Worm (Caenorhabditis elegans) whole organism, L4 larva: ENCODE data around the gene C05G5.3.
A peak's percentile ranks its signal among the peaks of the same experiment; 100 is the strongest.

Experiments used
- D1046.2 ChIP-seq: fragments of 200-800 bp; sonication (Bioruptor generic); IDR thresholded peaks from 2 replicates; pipeline ENCODE4 v1.3.6; 2022; ENCODE audit warnings: missing genetic modification characterization, missing compliant biosample characterization
- F37D6.2 ChIP-seq: sonication (generic microtip); optimal IDR thresholded peaks from 2 replicates; lab custom pipeline; 2016; ENCODE audit warnings: mild to moderate bottlenecking, missing genetic modification characterization, missing compliant biosample characterization
- F44E2.7 ChIP-seq: fragments of 200-800 bp; sonication (Bioruptor generic); IDR thresholded peaks from 2 replicates; pipeline ENCODE4 v2.1.2; 2022; ENCODE audit warnings: missing genetic modification characterization, missing compliant biosample characterization
- T20F7.1 ChIP-seq: fragments of 200-800 bp; sonication (Bioruptor generic); optimal IDR thresholded peaks from 2 replicates; lab custom pipeline; 2018; ENCODE audit warnings: mild to moderate bottlenecking, missing genetic modification characterization, missing compliant biosample characterization
- T26A8.4 ChIP-seq: fragments of 200-800 bp; sonication (Bioruptor generic); IDR thresholded peaks from 2 replicates; pipeline ENCODE4 v1.3.6; 2022; ENCODE audit warnings: missing genetic modification characterization, missing compliant biosample characterization
- ZK337.2 ChIP-seq: fragments of 200-800 bp; sonication (Bioruptor generic); IDR thresholded peaks from 2 replicates; pipeline ENCODE4 v1.3.6; 2022; ENCODE audit warnings: missing genetic modification reagents, missing genetic modification characterization, missing compliant biosample characterization
- ZK546.5 ChIP-seq, 2 experiments: sonication (generic microtip); optimal IDR thresholded peaks; 2 replicates each; lab custom pipeline; 2017; ENCODE audit warnings: missing biosample characterization in 2 of 2, missing genetic modification characterization in 2 of 2
- aly-2 ChIP-seq: sonication (generic microtip); optimal IDR thresholded peaks from 2 replicates; lab custom pipeline; 2018; ENCODE audit warnings: missing biosample characterization, missing genetic modification characterization
- ama-1 ChIP-seq: fragments of 150-350 bp; optimal IDR thresholded peaks from 2 replicates; lab custom pipeline; 2014; ENCODE audit warnings: inconsistent platforms, mixed read lengths
- ceh-82 ChIP-seq: sonication (generic microtip); optimal IDR thresholded peaks from 2 replicates; lab custom pipeline; 2017; ENCODE audit warnings: missing biosample characterization, missing genetic modification characterization
- ces-1 ChIP-seq: fragments of 150-350 bp; sonication (generic microtip); optimal IDR thresholded peaks from 4 replicates; lab custom pipeline; 2014; ENCODE audit warnings: missing biosample characterization, missing genetic modification reagents, missing genetic modification characterization
- ctbp-1 ChIP-seq: fragments of 200-800 bp; sonication (Bioruptor generic); IDR thresholded peaks from 2 replicates; pipeline ENCODE4 v1.3.6; 2022; ENCODE audit warnings: missing genetic modification reagents, missing genetic modification characterization, missing compliant biosample characterization
- daf-12 ChIP-seq: fragments of 150-350 bp; optimal IDR thresholded peaks from 2 replicates; lab custom pipeline; 2014; ENCODE audit warnings: missing biosample characterization, missing genetic modification reagents, missing genetic modification characterization
- dmd-6 ChIP-seq: fragments of 200-800 bp; sonication (Bioruptor generic); IDR thresholded peaks from 2 replicates; pipeline ENCODE4 v1.3.6; 2022; ENCODE audit warnings: missing genetic modification reagents, missing genetic modification characterization, missing compliant biosample characterization
- dmd-8 ChIP-seq: fragments of 200-800 bp; sonication (Bioruptor generic); IDR thresholded peaks from 2 replicates; pipeline ENCODE4 v1.3.6; 2022; ENCODE audit warnings: missing genetic modification characterization, missing compliant biosample characterization
- dmd-9 ChIP-seq: fragments of 200-800 bp; sonication (Bioruptor generic); IDR thresholded peaks from 2 replicates; pipeline ENCODE4 v1.3.6; 2022; ENCODE audit warnings: missing genetic modification reagents, missing genetic modification characterization, missing compliant biosample characterization
- duxl-1 ChIP-seq: sonication (generic microtip); optimal IDR thresholded peaks from 2 replicates; lab custom pipeline; 2016; ENCODE audit warnings: mild to moderate bottlenecking, missing genetic modification characterization, moderate library complexity, missing compliant biosample characterization; ENCODE audit not compliant: poor library complexity
- egl-43 ChIP-seq: fragments of 200-800 bp; sonication (Bioruptor generic); IDR thresholded peaks from 2 replicates; pipeline ENCODE4 v1.3.6; 2022; ENCODE audit warnings: missing genetic modification reagents, missing genetic modification characterization, missing compliant biosample characterization
- fkh-10 ChIP-seq: fragments of 150-350 bp; optimal IDR thresholded peaks from 2 replicates; lab custom pipeline; 2014; ENCODE audit warnings: missing biosample characterization, missing genetic modification reagents, missing genetic modification characterization
- hlh-11 ChIP-seq: fragments of 200-800 bp; sonication (Bioruptor generic); optimal IDR thresholded peaks from 2 replicates; lab custom pipeline; 2018; ENCODE audit warnings: mild to moderate bottlenecking, missing genetic modification characterization, missing compliant biosample characterization
- jun-1 ChIP-seq: fragments of 150-350 bp; optimal IDR thresholded peaks from 2 replicates; lab custom pipeline; 2014; ENCODE audit warnings: missing biosample characterization, missing genetic modification reagents, missing genetic modification characterization
- lim-7 ChIP-seq: fragments of 200-800 bp; sonication (Bioruptor generic); IDR thresholded peaks from 2 replicates; pipeline ENCODE4 v1.3.6; 2022; ENCODE audit warnings: missing genetic modification characterization, missing compliant biosample characterization
- lin-15B ChIP-seq: fragments of 150-350 bp; sonication (generic microtip); optimal IDR thresholded peaks from 3 replicates; lab custom pipeline; 2014; ENCODE audit warnings: missing biosample characterization, missing genetic modification characterization
- lin-29 ChIP-seq: fragments of 200-800 bp; sonication (Bioruptor generic); IDR thresholded peaks from 2 replicates; pipeline ENCODE4 v1.3.6; 2022; ENCODE audit warnings: missing genetic modification reagents, missing genetic modification characterization, missing compliant biosample characterization
- lin-38 ChIP-seq: fragments of 200-800 bp; sonication (Bioruptor generic); IDR thresholded peaks from 2 replicates; pipeline ENCODE4 v1.3.6; 2022; ENCODE audit warnings: missing genetic modification reagents, missing genetic modification characterization, missing compliant biosample characterization
- lin-39 ChIP-seq: fragments of 150-350 bp; optimal IDR thresholded peaks from 2 replicates; lab custom pipeline; 2014; ENCODE audit warnings: missing biosample characterization, missing genetic modification reagents, missing genetic modification characterization
- lir-3 ChIP-seq: sonication (generic microtip); optimal IDR thresholded peaks from 2 replicates; lab custom pipeline; 2016; ENCODE audit warnings: mild to moderate bottlenecking, missing genetic modification characterization, missing compliant biosample characterization
- mdl-1 ChIP-seq, 2 experiments: fragments of 150-350 bp in 1 of 2; sonication (generic microtip) in 1 of 2; optimal IDR thresholded peaks; 2 replicates each; lab custom pipeline; 2014 to 2017; ENCODE audit warnings: missing biosample characterization in 2 of 2, missing genetic modification characterization in 2 of 2
- mdt-29 ChIP-seq: fragments of 200-800 bp; sonication (Bioruptor generic); IDR thresholded peaks from 2 replicates; pipeline ENCODE4 v1.3.6; 2022; ENCODE audit warnings: missing genetic modification reagents, missing genetic modification characterization, missing compliant biosample characterization
- mxl-2 ChIP-seq: fragments of 200-800 bp; sonication (Bioruptor generic); conservative IDR thresholded peaks from 2 replicates; pipeline ENCODE4 v1.3.6; 2022; ENCODE audit warnings: missing genetic modification reagents, missing genetic modification characterization, missing compliant biosample characterization
- nhr-10 ChIP-seq: fragments of 150-350 bp; optimal IDR thresholded peaks from 2 replicates; lab custom pipeline; 2014; ENCODE audit warnings: missing biosample characterization, missing genetic modification characterization
- nhr-102 ChIP-seq: sonication (generic microtip); optimal IDR thresholded peaks from 2 replicates; lab custom pipeline; 2016; ENCODE audit warnings: mild to moderate bottlenecking, missing genetic modification characterization, moderate library complexity, missing compliant biosample characterization
- nhr-11 ChIP-seq: fragments of 150-350 bp; optimal IDR thresholded peaks from 2 replicates; lab custom pipeline; 2014; ENCODE audit warnings: missing biosample characterization, missing genetic modification characterization
- nhr-28 ChIP-seq: fragments of 150-350 bp; optimal IDR thresholded peaks from 2 replicates; lab custom pipeline; 2014; ENCODE audit warnings: missing biosample characterization, missing genetic modification characterization
- nhr-41 ChIP-seq: fragments of 200-800 bp; sonication (Bioruptor generic); IDR thresholded peaks from 2 replicates; pipeline ENCODE4 v1.3.6; 2022; ENCODE audit warnings: missing genetic modification reagents, missing genetic modification characterization, missing compliant biosample characterization
- nhr-42 ChIP-seq: fragments of 200-800 bp; sonication (Bioruptor generic); IDR thresholded peaks from 2 replicates; pipeline ENCODE4 v1.3.6; 2022; ENCODE audit warnings: missing genetic modification characterization, missing compliant biosample characterization
- nhr-77 ChIP-seq: fragments of 150-350 bp; optimal IDR thresholded peaks from 2 replicates; lab custom pipeline; 2014; ENCODE audit warnings: missing biosample characterization, missing genetic modification characterization
- pha-4 ChIP-seq, 2 experiments: fragments of 150-350 bp in 1 of 2; fragments of 200-800 bp in 1 of 2; sonication (Bioruptor generic) in 1 of 2; IDR thresholded peaks in 1 of 2; optimal IDR thresholded peaks in 1 of 2; 2 replicates each; pipeline versions ENCODE4 v1.3.6 to Lab custom; 2014 to 2022; ENCODE audit warnings: missing genetic modification characterization in 2 of 2, missing genetic modification reagents in 2 of 2, missing biosample characterization in 1 of 2, missing compliant biosample characterization in 1 of 2
- php-3 ChIP-seq: fragments of 200-800 bp; sonication (Bioruptor generic); IDR thresholded peaks from 2 replicates; pipeline ENCODE4 v1.3.6; 2022; ENCODE audit warnings: missing genetic modification reagents, missing genetic modification characterization, missing compliant biosample characterization
- pqm-1 ChIP-seq: sonication (generic microtip); optimal IDR thresholded peaks from 2 replicates; lab custom pipeline; 2017; ENCODE audit warnings: missing biosample characterization, missing genetic modification characterization
- saeg-2 ChIP-seq: fragments of 200-800 bp; sonication (Bioruptor generic); IDR thresholded peaks from 2 replicates; pipeline ENCODE4 v1.3.6; 2022; ENCODE audit warnings: missing genetic modification reagents, missing genetic modification characterization, missing compliant biosample characterization
- sdz-12 ChIP-seq: fragments of 200-800 bp; sonication (Bioruptor generic); optimal IDR thresholded peaks from 2 replicates; lab custom pipeline; 2018; ENCODE audit warnings: mild to moderate bottlenecking, missing genetic modification characterization, missing compliant biosample characterization
- set-16 ChIP-seq: fragments of 200-800 bp; sonication (Bioruptor generic); IDR thresholded peaks from 2 replicates; pipeline ENCODE4 v1.3.6; 2022; ENCODE audit warnings: missing genetic modification reagents, missing genetic modification characterization, missing compliant biosample characterization
- skn-1 ChIP-seq: fragments of 150-350 bp; optimal IDR thresholded peaks from 2 replicates; lab custom pipeline; 2014; ENCODE audit warnings: missing biosample characterization, missing genetic modification characterization
- snpc-4 ChIP-seq: fragments of 150-350 bp; optimal IDR thresholded peaks from 2 replicates; lab custom pipeline; 2014; ENCODE audit warnings: missing biosample characterization, missing genetic modification characterization
- spr-3 ChIP-seq: fragments of 200-800 bp; sonication (Bioruptor generic); optimal IDR thresholded peaks from 2 replicates; lab custom pipeline; 2018; ENCODE audit warnings: mild to moderate bottlenecking, missing genetic modification characterization, missing compliant biosample characterization
- tag-97 ChIP-seq: fragments of 200-800 bp; sonication (Bioruptor generic); IDR thresholded peaks from 2 replicates; pipeline ENCODE4 v1.3.6; 2022; ENCODE audit warnings: missing genetic modification characterization, missing compliant biosample characterization
- unc-62 ChIP-seq, 3 experiments: fragments of 150-350 bp in 1 of 3; sonication (generic microtip); optimal IDR thresholded peaks in 2 of 3; peaks in 1 of 3; 1 replicate in 1 of 3; 2 replicates in 2 of 3; lab custom pipeline; 2014 to 2017; ENCODE audit warnings: missing biosample characterization in 3 of 3, missing genetic modification characterization in 3 of 3, missing genetic modification reagents in 3 of 3, missing genotype in 1 of 3
- zfp-2 ChIP-seq: sonication (generic microtip); optimal IDR thresholded peaks from 2 replicates; lab custom pipeline; 2016; ENCODE audit warnings: mild to moderate bottlenecking, missing genetic modification characterization, missing compliant biosample characterization
- zfp-3 ChIP-seq: fragments of 200-800 bp; sonication (Bioruptor generic); conservative IDR thresholded peaks from 2 replicates; pipeline ENCODE4 v1.3.6; 2022; ENCODE audit warnings: missing genetic modification reagents, missing genetic modification characterization, missing compliant biosample characterization
- zip-2 ChIP-seq: fragments of 150-350 bp; optimal IDR thresholded peaks from 2 replicates; lab custom pipeline; 2014; ENCODE audit warnings: missing biosample characterization, missing genetic modification characterization

Gene C05G5.3

DNA sequence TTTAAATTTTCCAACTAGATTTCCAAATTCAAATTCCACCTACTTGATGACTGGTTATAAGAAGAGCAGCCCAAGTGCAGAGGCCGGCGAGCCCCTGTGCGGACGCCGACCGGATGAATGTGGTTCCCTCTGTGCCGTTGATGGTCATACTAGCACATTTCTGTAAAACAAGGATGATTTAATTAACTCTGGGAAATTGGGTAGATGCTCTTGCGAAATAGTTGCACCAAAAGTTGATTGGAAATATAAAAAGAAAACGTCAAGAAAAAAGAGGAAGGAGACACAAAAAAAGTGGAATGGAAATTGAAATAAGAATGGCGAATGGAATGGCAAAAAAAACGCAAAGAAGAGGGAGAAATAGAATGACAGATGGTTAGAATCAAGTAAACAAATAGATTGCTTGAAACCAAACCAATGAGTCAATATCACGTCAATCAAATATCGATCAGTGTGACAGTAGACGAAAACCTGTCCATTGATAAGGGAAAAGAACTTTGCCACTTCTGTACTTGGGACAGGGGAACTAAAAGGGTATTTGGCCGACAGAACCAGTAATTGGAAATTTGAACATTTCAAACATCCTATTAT, 45.0 kb downstream of the C05G5.3 start, which contains the start of gene tmem-184:
Gene tmem-184, minus strand, starts transcription at position 164 of the 588 bp plus-strand sequence.
- TF ChIP-seq F44E2.7 (no peak), T20F7.1 (GFP tag; lab: Kevin White, UChicago) (no peak), pqm-1 (tag; lab: Kevin White, UChicago) (peak; percentile 9), tag-97 (GFP tag; lab: Robert Waterston, UW) (no peak), lim-7 (GFP tag; lab: Robert Waterston, UW) (no peak), zip-2 (no peak), F37D6.2 (tag; lab: Kevin White, UChicago) (no peak), mxl-2 (GFP tag; lab: Robert Waterston, UW) (no peak), nhr-102 (tag; lab: Kevin White, UChicago) (peak; percentile 36), egl-43 (GFP tag; lab: Robert Waterston, UW) (no peak), mdt-29 (GFP tag; lab: Robert Waterston, UW) (no peak), pha-4 (GFP tag; IDR thresholded peaks at IDR 0.05; lab: Robert Waterston, UW) (peak; percentile 54; the same call in 1 of the 2 replicates), pha-4 (tag; optimal IDR thresholded peaks at IDR 0.05; lab: Kevin White, UChicago) (no peak), aly-2 (no peak), php-3 (GFP tag; lab: Robert Waterston, UW) (peak; percentile 52; the same call in 1 of the 2 replicates), nhr-42 (GFP tag; lab: Robert Waterston, UW) (no peak), ctbp-1 (no peak), jun-1 (tag; lab: Kevin White, UChicago) (no peak), nhr-41 (no peak), dmd-6 (GFP tag; lab: Robert Waterston, UW) (peak; percentile 97), lin-29 (GFP tag; lab: Robert Waterston, UW) (no peak), lin-15B (tag; lab: Kevin White, UChicago) (no peak), dmd-8 (GFP tag; lab: Robert Waterston, UW) (no peak), duxl-1 (tag; lab: Kevin White, UChicago) (no peak), nhr-11 (no peak), mdl-1 (tag; optimal IDR thresholded peaks at IDR 0.05; lab: Kevin White, UChicago) (peak in 1 of 2 experiments; percentile 24), T26A8.4 (no peak), nhr-77 (tag; lab: Kevin White, UChicago) (peak; percentile 62), ama-1 (lab: Kevin White, UChicago) (no peak), saeg-2 (GFP tag; lab: Robert Waterston, UW) (no peak), lir-3 (tag; lab: Kevin White, UChicago) (no peak), ZK546.5 (tag; optimal IDR thresholded peaks at IDR 0.05; lab: Kevin White, UChicago) (no peak), D1046.2 (GFP tag; lab: Robert Waterston, UW) (no peak), zfp-2 (tag; lab: Kevin White, UChicago) (no peak), dmd-9 (GFP tag; lab: Robert Waterston, UW) (no peak), lin-39 (tag; lab: Kevin White, UChicago) (no peak), unc-62 (GFP tag; optimal IDR thresholded peaks at IDR 0.05 in 1 of 2; lab: Kevin White, UChicago) (peak; percentile 70 to 92), unc-62 (tag; optimal IDR thresholded peaks at IDR 0.05; lab: Kevin White, UChicago) (no peak), snpc-4 (no peak), nhr-28 (tag; lab: Kevin White, UChicago) (peak; percentile 44), zfp-3 (GFP tag; lab: Robert Waterston, UW) (0 out of 2 replicates have a peak, but pooled peaks have one; percentile 22), ceh-82 (tag; lab: Kevin White, UChicago) (no peak), ces-1 (GFP tag; lab: Kevin White, UChicago) (no peak), lin-38 (GFP tag; lab: Robert Waterston, UW) (peak; percentile 49), skn-1 (no peak), fkh-10 (GFP tag; lab: Kevin White, UChicago) (no peak), daf-12 (tag; lab: Kevin White, UChicago) (no peak), ZK337.2 (GFP tag; lab: Robert Waterston, UW) (no peak), nhr-10 (no peak), hlh-11 (tag; lab: Kevin White, UChicago) (peak; percentile 87), sdz-12 (GFP tag; lab: Kevin White, UChicago) (no peak), spr-3 (GFP tag; lab: Kevin White, UChicago) (no peak), set-16 (GFP tag; lab: Robert Waterston, UW) (no peak)
